Fruit fly (Drosophila melanogaster): ENCODE data around the gene mRpL22.
A peak's percentile ranks its signal among the peaks of the same experiment; 100 is the strongest.

The mRpL22 gene

dm6 chrX:16772882-16773827, 10.6 kb upstream of the mRpL22 start (continued):
- TF ChIP-seq Antp (GFP tag; optimal IDR thresholded peaks at IDR 0.05) (peak; percentile 67), seq (GFP tag; IDR thresholded peaks at IDR 0.05) (no peak), ara (GFP tag; IDR thresholded peaks at IDR 0.05) (peak; percentile 85), bigmax (GFP tag; optimal IDR thresholded peaks at IDR 0.05) (no peak), CG11560 (tag; IDR thresholded peaks at IDR 0.05) (no peak), Dp (GFP tag; optimal IDR thresholded peaks at IDR 0.05) (no peak), ERR (GFP tag; optimal IDR thresholded peaks at IDR 0.05) (peak; percentile 15), CG31365 (tag; optimal IDR thresholded peaks at IDR 0.05) (no peak), CG32767 (GFP tag; IDR thresholded peaks at IDR 0.05) (peak; percentile 58), croc (GFP tag; conservative IDR thresholded peaks at IDR 0.05) (peak; percentile 66), CG12236 (GFP tag; optimal IDR thresholded peaks at IDR 0.05) (no peak), Scr (GFP tag; IDR thresholded peaks at IDR 0.05; ENCODE audit: partially characterized antibody) (no peak), nau (GFP tag; optimal IDR thresholded peaks at IDR 0.05) (peak; percentile 25)

- TF ChIP-seq CG33557 (GFP tag; optimal IDR thresholded peaks at IDR 0.05) (no peak), Dll (GFP tag; IDR thresholded peaks at IDR 0.05; ENCODE audit: partially characterized antibody) (no peak), Asciz (GFP tag; optimal IDR thresholded peaks at IDR 0.05) (no peak), Dip2 (GFP tag; IDR thresholded peaks at IDR 0.05) (no peak), Dbx (GFP tag; IDR thresholded peaks at IDR 0.05) (no peak), pum (GFP tag; optimal IDR thresholded peaks at IDR 0.05) (no peak), Atf6 (GFP tag; IDR thresholded peaks at IDR 0.05) (no peak), so (GFP tag; IDR thresholded peaks at IDR 0.05) (no peak), onecut (GFP tag; IDR thresholded peaks at IDR 0.05) (no peak), MBD-R2 (GFP tag; IDR thresholded peaks at IDR 0.05) (no peak), zfh2 (GFP tag; optimal IDR thresholded peaks at IDR 0.05) (no peak), CrebB (tag; optimal IDR thresholded peaks at IDR 0.05) (no peak), pzg (GFP tag; optimal IDR thresholded peaks at IDR 0.05) (no peak), sens (GFP tag) (peak; percentile 67), CG10959 (GFP tag; IDR thresholded peaks at IDR 0.05) (no peak), CG13894 (tag; optimal IDR thresholded peaks at IDR 0.05) (no peak), ase (GFP tag; IDR thresholded peaks at IDR 0.05) (no peak), CG2202 (tag; optimal IDR thresholded peaks at IDR 0.05) (no peak), CG8388 (GFP tag; optimal IDR thresholded peaks at IDR 0.05) (peak; percentile 97), nmo (GFP tag; optimal IDR thresholded peaks at IDR 0.05) (no peak), grn (GFP tag; optimal IDR thresholded peaks at IDR 0.05) (no peak), C15 (GFP tag; IDR thresholded peaks at IDR 0.05) (no peak), twi (tag; optimal IDR thresholded peaks at IDR 0.05) (peak; percentile 95), cas (GFP tag; IDR thresholded peaks at IDR 0.05) (no peak), phol (tag; optimal IDR thresholded peaks at IDR 0.05) (no peak), Camta (GFP tag; optimal IDR thresholded peaks at IDR 0.05) (no peak), Eip74EF (GFP tag; optimal IDR thresholded peaks at IDR 0.05) (no peak), org-1 (GFP tag; optimal IDR thresholded peaks at IDR 0.05) (no peak), yki (optimal IDR thresholded peaks at IDR 0.05) (no peak), unpg (GFP tag; optimal IDR thresholded peaks at IDR 0.05) (no peak), CG7928 (GFP tag; optimal IDR thresholded peaks at IDR 0.05) (no peak), dmrt11E (tag; optimal IDR thresholded peaks at IDR 0.05) (peak; percentile 14), CG2199 (GFP tag; IDR thresholded peaks at IDR 0.05) (peak; percentile 12; the same call in 1 of the 3 replicates), lola (GFP tag; optimal IDR thresholded peaks at IDR 0.05) (peak in 1 of 3 experiments; percentile 1)
These were observed 9.3 kb upstream of the mRpL22 start for dm6 chrX:16774201-16775061.

All from whole organism, embryonic.